Fruit fly (Drosophila melanogaster): Measurements from ENCODE around the gene Dred.

The Dred gene

dm6 chr3L:19563014-19563413, 19.0 kb upstream of the Dred start:
- TF ChIP-seq usp (GFP tag; optimal IDR thresholded peaks at IDR 0.05) (no peak), EcR (GFP tag; optimal IDR thresholded peaks at IDR 0.05) (no peak)

DNA sequence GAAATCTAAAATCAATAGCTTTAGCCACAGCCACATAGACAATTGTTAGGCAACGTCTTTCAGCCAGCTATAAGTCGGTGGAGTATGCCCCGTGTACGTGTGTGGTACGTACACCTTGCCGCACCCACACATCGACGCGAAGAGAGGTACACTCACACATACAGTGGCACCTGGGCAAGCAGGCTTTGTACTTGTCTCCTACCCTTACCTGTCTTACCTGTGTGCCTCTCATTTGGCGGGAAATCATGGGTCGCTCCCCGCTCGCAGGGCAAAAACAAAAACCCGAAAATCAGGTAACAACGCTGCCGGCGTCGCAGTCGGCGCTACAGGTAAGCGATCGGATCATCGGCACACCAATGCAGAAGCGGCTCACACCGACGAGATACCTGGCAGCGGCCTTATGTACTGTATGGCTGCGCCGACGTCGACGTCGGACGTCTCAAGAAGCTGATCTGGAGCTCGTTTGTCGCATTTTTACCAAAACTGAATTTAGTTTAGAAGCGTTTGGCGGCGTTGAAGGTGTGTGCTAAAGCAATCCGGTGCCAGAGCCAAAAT, 18.2 kb upstream of the Dred start:
- TF ChIP-seq EcR (GFP tag; optimal IDR thresholded peaks at IDR 0.05) (no peak), usp (GFP tag; optimal IDR thresholded peaks at IDR 0.05) (no peak), psq (optimal IDR thresholded peaks at IDR 0.05) (no peak), pan (optimal IDR thresholded peaks at IDR 0.05) (no peak), Dll (optimal IDR thresholded peaks at IDR 0.05) (no peak), CG8478 (optimal IDR thresholded peaks at IDR 0.05) (no peak)

DNA sequence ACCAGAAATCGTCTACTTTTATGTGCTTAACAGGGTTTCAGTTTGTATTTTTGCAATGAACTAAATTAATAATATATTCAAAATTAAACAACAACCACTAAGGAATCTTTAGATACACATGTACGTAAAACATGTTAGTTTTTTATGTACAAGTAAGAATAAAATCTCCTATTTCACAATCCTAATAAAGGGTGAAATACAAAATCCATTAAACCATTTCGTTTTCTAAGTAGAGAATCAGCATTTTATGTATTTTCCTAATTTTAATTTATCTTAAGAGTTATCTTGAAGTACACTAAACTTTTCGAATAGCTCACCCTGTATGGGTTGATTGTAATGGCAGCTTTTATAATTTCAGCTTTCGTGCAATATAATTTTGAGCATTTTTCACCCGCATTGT, 17.7 kb upstream of the Dred start:
- TF ChIP-seq CG8478 (optimal IDR thresholded peaks at IDR 0.05) (no peak), usp (GFP tag; optimal IDR thresholded peaks at IDR 0.05) (no peak), EcR (GFP tag; optimal IDR thresholded peaks at IDR 0.05) (no peak), pan (optimal IDR thresholded peaks at IDR 0.05) (no peak), Dll (optimal IDR thresholded peaks at IDR 0.05) (no peak), psq (optimal IDR thresholded peaks at IDR 0.05) (no peak)

- TF ChIP-seq usp (GFP tag; optimal IDR thresholded peaks at IDR 0.05) = no peak
- TF ChIP-seq EcR (GFP tag; optimal IDR thresholded peaks at IDR 0.05) = no peak
- no peak for TF ChIP-seq psq (optimal IDR thresholded peaks at IDR 0.05)
- no peak for TF ChIP-seq pan (optimal IDR thresholded peaks at IDR 0.05)
- no peak for TF ChIP-seq Dll (optimal IDR thresholded peaks at IDR 0.05)
- TF ChIP-seq CG8478 (optimal IDR thresholded peaks at IDR 0.05) = no peak
Measured at dm6 chr3L:19560695-19561246, 16.8 kb upstream of the Dred start.

dm6 chr3L:19560005-19560694, 16.1 kb upstream of the Dred start:
- TF ChIP-seq EcR (GFP tag; optimal IDR thresholded peaks at IDR 0.05) = peak in 1 of 2 experiments; percentile 26
- no peak for TF ChIP-seq usp (GFP tag; optimal IDR thresholded peaks at IDR 0.05)

dm6 chr3L:19559171-19559570, 15.2 kb upstream of the Dred start:
- TF ChIP-seq Dll (optimal IDR thresholded peaks at IDR 0.05) (no peak), CG8478 (optimal IDR thresholded peaks at IDR 0.05) (no peak), usp (GFP tag; optimal IDR thresholded peaks at IDR 0.05) (no peak), psq (optimal IDR thresholded peaks at IDR 0.05) (no peak), pan (optimal IDR thresholded peaks at IDR 0.05) (no peak), EcR (GFP tag; optimal IDR thresholded peaks at IDR 0.05) (no peak)

DNA sequence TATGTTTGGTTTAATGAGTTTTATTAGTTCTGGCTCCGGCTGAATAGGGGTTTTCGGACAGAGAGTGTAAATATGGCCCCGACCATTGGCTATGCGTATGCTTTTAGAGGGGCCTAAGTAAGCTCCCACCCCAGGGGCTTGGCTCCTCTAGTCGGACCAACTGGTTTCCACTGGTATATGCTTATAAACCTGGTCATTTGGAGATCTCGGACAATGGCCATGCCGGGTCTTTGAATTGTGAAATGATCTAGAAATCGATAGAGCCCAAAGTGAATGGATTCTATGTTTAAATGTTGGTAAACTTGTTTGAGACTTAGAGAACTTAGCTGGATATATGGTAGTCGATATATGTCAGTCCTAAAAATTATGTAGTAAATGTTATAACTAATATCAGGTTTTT, 14.7 kb upstream of the Dred start:
- no peak for TF ChIP-seq psq (optimal IDR thresholded peaks at IDR 0.05)
- no peak for TF ChIP-seq Dll (optimal IDR thresholded peaks at IDR 0.05)
- TF ChIP-seq pan (optimal IDR thresholded peaks at IDR 0.05) = no peak
- no peak for TF ChIP-seq EcR (GFP tag; optimal IDR thresholded peaks at IDR 0.05)
- TF ChIP-seq usp (GFP tag; optimal IDR thresholded peaks at IDR 0.05) = no peak
- TF ChIP-seq CG8478 (optimal IDR thresholded peaks at IDR 0.05) = no peak

DNA sequence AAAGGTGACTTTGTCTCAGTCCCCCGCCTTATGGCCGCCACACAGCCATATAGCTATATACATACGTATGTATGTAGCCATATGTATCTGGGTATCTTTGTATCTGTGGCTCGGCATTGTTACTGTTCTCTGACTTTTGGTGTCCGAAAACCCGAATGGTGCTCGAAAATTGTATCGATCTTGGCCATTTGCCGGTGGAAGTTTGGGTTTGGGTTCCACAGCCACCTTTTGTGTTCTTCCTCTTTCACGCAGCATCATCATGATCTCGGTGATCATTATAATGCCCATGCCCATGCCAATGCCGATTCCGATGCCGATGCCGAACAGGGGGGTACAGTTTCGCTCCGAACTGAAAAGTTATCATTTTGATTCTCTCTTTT, 14.0 kb upstream of the Dred start:
- TF ChIP-seq Dll (optimal IDR thresholded peaks at IDR 0.05) (no peak), CG8478 (optimal IDR thresholded peaks at IDR 0.05) (no peak), psq (optimal IDR thresholded peaks at IDR 0.05) (no peak)

DNA sequence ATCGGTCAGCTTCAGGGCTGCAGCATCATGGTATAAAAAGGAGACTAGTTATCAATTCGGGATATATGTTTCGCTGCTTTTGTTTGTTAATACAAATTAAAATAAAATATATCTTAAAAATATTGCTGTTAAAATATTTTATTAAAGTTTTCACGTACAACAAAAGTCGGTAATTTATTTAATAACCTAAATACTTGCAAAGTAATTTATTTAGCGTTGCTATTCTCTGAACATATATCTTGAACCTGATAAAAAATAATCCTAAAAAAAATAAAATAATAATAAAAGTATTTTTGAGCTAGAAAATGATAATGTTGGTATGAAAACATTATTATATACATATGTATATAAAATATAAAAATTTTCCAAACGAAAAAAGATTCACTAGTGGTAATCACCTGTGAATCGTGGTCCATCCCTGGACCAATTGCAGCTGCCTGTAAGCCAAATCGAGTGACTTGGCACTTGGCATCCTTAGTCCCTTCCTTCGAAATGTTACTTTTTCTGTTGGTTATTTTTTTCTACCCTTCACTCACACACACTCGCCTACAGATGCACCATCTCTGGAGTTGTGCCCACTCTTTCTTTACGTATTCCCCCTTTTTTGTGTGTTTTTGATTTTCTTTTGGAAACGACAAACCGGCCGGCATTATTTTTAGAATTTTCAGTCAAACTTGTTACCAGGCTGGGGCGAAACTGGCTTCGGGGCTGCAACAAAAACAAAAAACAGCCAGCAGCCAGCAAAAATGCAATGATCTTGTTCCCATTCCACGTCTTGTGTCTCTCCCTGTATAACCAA, 13.4 kb upstream of the Dred start:
- peak in 1 of 2 experiments; percentile 8 for TF ChIP-seq EcR (GFP tag; optimal IDR thresholded peaks at IDR 0.05)
- TF ChIP-seq CG8478 (optimal IDR thresholded peaks at IDR 0.05) = no peak

DNA sequence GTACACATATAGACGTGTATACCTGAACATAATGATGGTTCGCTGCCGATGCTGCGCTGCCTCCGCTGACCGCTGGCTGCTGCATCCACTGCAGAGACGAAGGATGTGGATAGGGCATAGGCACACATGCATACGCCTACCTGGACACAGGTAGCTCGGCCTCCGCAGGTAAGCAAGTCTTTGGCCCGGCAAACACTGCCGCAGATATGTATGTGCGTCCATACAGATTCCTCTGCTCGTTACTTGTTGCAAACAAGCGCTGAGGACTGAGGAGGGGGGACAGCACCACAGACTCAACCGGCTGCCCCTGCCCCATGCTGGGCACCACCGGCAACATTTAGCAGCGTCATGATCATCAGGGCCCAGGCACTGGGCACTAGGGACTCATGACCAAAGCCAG, 12.7 kb upstream of the Dred start:
- TF ChIP-seq pan (optimal IDR thresholded peaks at IDR 0.05) (no peak), Dll (optimal IDR thresholded peaks at IDR 0.05) (peak; percentile 45)

DNA sequence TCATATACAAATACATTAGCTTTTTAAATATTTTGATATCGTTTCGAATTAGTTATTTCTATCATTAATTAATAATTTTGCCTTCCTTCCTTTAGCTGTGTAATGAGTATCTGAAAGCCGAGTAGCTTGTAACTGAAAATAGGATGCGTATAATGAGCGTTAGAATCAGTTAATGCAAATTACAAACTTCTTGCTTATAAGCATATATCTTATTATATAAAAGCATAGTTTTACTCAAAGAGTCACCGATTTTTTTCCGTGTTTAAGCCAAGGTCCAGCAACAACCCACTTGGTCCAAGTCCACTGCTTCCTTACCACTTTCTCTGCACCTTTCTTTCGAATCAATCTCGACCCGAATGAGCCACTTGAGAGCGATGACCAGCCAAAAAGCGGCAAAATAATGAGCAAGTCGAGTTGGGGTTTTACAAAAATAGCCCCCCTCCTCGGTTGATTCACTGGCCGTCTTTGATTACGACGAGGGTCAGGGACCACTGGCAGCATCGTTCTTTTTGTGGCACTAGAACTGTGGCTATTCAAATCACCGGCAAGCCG, 12.0 kb upstream of the Dred start:
- TF ChIP-seq EcR (GFP tag; optimal IDR thresholded peaks at IDR 0.05) (peak; percentile 16 to 50), CG8478 (optimal IDR thresholded peaks at IDR 0.05) (no peak)

DNA sequence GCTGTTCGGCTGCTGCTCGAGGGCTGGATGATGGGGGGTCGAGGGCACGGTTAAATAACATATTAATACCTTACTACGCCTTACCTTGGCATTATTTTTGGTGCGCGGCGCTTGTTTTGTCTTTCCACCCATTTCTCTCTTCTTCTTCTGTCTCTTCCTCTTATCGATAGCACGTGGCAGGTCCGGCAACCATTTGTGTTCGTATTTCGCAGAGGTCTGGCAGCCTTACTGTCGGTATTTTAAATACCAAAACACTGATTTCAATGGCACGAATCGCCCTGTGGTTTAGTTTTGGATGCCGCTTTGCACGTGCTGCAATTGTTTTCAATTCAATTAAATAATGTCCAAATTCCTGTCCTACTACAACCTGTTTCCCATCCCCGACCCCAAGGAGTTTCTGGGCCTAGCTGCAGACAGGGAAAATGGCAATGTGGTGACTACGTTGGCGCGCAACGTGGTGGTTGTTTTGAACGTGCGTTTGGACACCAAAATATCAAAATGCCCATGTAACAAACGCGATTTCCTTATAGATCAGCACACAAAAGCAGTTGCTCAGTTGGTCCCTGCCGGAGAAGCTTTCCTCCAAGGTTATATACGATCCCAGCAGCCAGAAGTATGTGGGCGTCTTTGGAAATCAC, 8.2 kb upstream of the Dred start, which contains the start of the genes Ltn1 and CG9300:
Ltn1 (minus strand) TSS at position 155 of the 638 bp plus-strand sequence.
CG9300 (plus strand) TSS at position 285 of the 638 bp plus-strand sequence.
- TF ChIP-seq pan (optimal IDR thresholded peaks at IDR 0.05) (no peak), psq (optimal IDR thresholded peaks at IDR 0.05) (no peak), EcR (GFP tag; optimal IDR thresholded peaks at IDR 0.05) (no peak), usp (GFP tag; optimal IDR thresholded peaks at IDR 0.05) (no peak), CG8478 (optimal IDR thresholded peaks at IDR 0.05) (no peak)
